Fruit fly (Drosophila melanogaster) whole organism, embryonic: ENCODE results near the gene CG11951.

Experiments
- Atf6 ChIP-seq: fragments of 200-800 bp; sonication (Bioruptor generic); IDR thresholded peaks from 2 replicates; pipeline ENCODE4 v1.3.6; 2022; ENCODE audit warnings: missing biosample characterization, missing genetic modification characterization
- Blimp-1 ChIP-seq: fragments of 200-800 bp; sonication (Bioruptor generic); optimal IDR thresholded peaks from 3 replicates; lab custom pipeline; 2018; ENCODE audit warnings: missing biosample characterization, missing genetic modification characterization, mild to moderate bottlenecking, moderate library complexity, missing genetic modification reagents
- CG10321 ChIP-seq: fragments of 200-800 bp; sonication (Bioruptor generic); IDR thresholded peaks from 2 replicates; pipeline ENCODE4 v1.3.6; 2022; ENCODE audit warnings: missing biosample characterization, missing genetic modification characterization
- CG10462 ChIP-seq: fragments of 200-800 bp; sonication (Bioruptor generic); optimal IDR thresholded peaks from 2 replicates; lab custom pipeline; 2016; ENCODE audit warnings: missing biosample characterization, missing genetic modification characterization
- CG11085 ChIP-seq: fragments of 200-800 bp; sonication (Bioruptor generic); IDR thresholded peaks from 2 replicates; pipeline ENCODE4 v1.3.6; 2022; ENCODE audit warnings: missing biosample characterization, missing genetic modification characterization
- CG12219 ChIP-seq: fragments of 200-800 bp; sonication (Bioruptor generic); optimal IDR thresholded peaks from 3 replicates; lab custom pipeline; 2018; ENCODE audit warnings: missing biosample characterization, mild to moderate bottlenecking, missing genetic modification characterization
- CG15269 ChIP-seq: fragments of 200-800 bp; sonication (Bioruptor generic); optimal IDR thresholded peaks from 2 replicates; lab custom pipeline; 2018; ENCODE audit warnings: missing biosample characterization, mild to moderate bottlenecking, missing genetic modification characterization, moderate library complexity
- CG17385 ChIP-seq: fragments of 200-800 bp; sonication (Bioruptor generic); optimal IDR thresholded peaks from 3 replicates; lab custom pipeline; 2018; ENCODE audit warnings: missing biosample characterization, mild to moderate bottlenecking, missing genetic modification characterization
- CG17802 ChIP-seq: fragments of 200-800 bp; sonication (Bioruptor generic); optimal IDR thresholded peaks from 2 replicates; lab custom pipeline; 2018; ENCODE audit warnings: missing biosample characterization, mild to moderate bottlenecking, missing genetic modification characterization, moderate library complexity
- CG17829 ChIP-seq: fragments of 200-800 bp; optimal IDR thresholded peaks from 2 replicates; lab custom pipeline; 2019; ENCODE audit warnings: missing biosample characterization, mild to moderate bottlenecking, missing genetic modification characterization, moderate library complexity
- CG2712 ChIP-seq: fragments of 200-800 bp; optimal IDR thresholded peaks from 3 replicates; lab custom pipeline; 2019; ENCODE audit warnings: missing biosample characterization, mild to moderate bottlenecking, missing genetic modification characterization, moderate library complexity
- CG30403 ChIP-seq: fragments of 200-800 bp; sonication (Bioruptor generic); optimal IDR thresholded peaks from 3 replicates; lab custom pipeline; 2016; ENCODE audit warnings: missing biosample characterization, missing genetic modification characterization
- CG3163 ChIP-seq: fragments of 200-800 bp; sonication (Bioruptor generic); optimal IDR thresholded peaks from 3 replicates; lab custom pipeline; 2016; ENCODE audit warnings: missing biosample characterization, missing genetic modification characterization
- CG3838 ChIP-seq: fragments of 200-800 bp; sonication (Bioruptor generic); optimal IDR thresholded peaks from 3 replicates; lab custom pipeline; 2016; ENCODE audit warnings: missing biosample characterization, missing genetic modification characterization
- CG4617 ChIP-seq: fragments of 200-800 bp; sonication (Bioruptor generic); optimal IDR thresholded peaks from 3 replicates; lab custom pipeline; 2016; ENCODE audit warnings: missing biosample characterization, missing genetic modification characterization, borderline replicate concordance
- CG6683 ChIP-seq: fragments of 200-800 bp; sonication (Bioruptor generic); optimal IDR thresholded peaks from 2 replicates; lab custom pipeline; 2017; ENCODE audit warnings: missing biosample characterization, mild to moderate bottlenecking, missing genetic modification characterization, missing genetic modification reagents
- CG7357 ChIP-seq: fragments of 200-800 bp; sonication (Bioruptor generic); IDR thresholded peaks from 3 replicates; pipeline ENCODE4 v1.3.6; 2022; ENCODE audit warnings: missing biosample characterization, missing genetic modification characterization
- CG7556 ChIP-seq: fragments of 200-800 bp; sonication (Bioruptor generic); optimal IDR thresholded peaks from 2 replicates; lab custom pipeline; 2017; ENCODE audit warnings: missing biosample characterization, mild to moderate bottlenecking, missing genetic modification characterization
- CG8924 ChIP-seq: fragments of 200-800 bp; optimal IDR thresholded peaks from 3 replicates; lab custom pipeline; 2019; ENCODE audit warnings: missing biosample characterization, mild to moderate bottlenecking, missing genetic modification characterization, moderate library complexity
- CG9609 ChIP-seq: fragments of 200-800 bp; sonication (Bioruptor generic); optimal IDR thresholded peaks from 3 replicates; lab custom pipeline; 2016; ENCODE audit warnings: missing biosample characterization, missing genetic modification characterization
- Dll ChIP-seq: fragments of 200-800 bp; sonication (Bioruptor generic); IDR thresholded peaks from 4 replicates; pipeline ENCODE4 v1.3.6; 2022; ENCODE audit warnings: missing biosample characterization, missing genetic modification characterization; ENCODE audit not compliant: partially characterized antibody
- Fer3 ChIP-seq: fragments of 200-800 bp; sonication (Bioruptor generic); optimal IDR thresholded peaks from 2 replicates; lab custom pipeline; 2018; ENCODE audit warnings: missing biosample characterization, mild to moderate bottlenecking, missing genetic modification characterization, moderate library complexity
- HHEX ChIP-seq: fragments of 200-800 bp; sonication (Bioruptor generic); optimal IDR thresholded peaks from 3 replicates; lab custom pipeline; 2017; ENCODE audit warnings: missing biosample characterization, mild to moderate bottlenecking, missing genetic modification characterization, missing genetic modification reagents
- Hmx ChIP-seq: fragments of 200-800 bp; sonication (Bioruptor generic); optimal IDR thresholded peaks from 2 replicates; lab custom pipeline; 2016; ENCODE audit warnings: missing biosample characterization, missing genetic modification characterization
- Hr51 ChIP-seq, 2 experiments: fragments of 200-800 bp; sonication (Bioruptor generic); optimal IDR thresholded peaks; 2 replicates in 1 of 2; 3 replicates in 1 of 2; lab custom pipeline; 2016 to 2018; ENCODE audit warnings: missing biosample characterization in 2 of 2, missing genetic modification characterization in 2 of 2, mild to moderate bottlenecking in 1 of 2, moderate library complexity in 1 of 2
- MTF-1 ChIP-seq: fragments of 200-800 bp; sonication (Bioruptor generic); optimal IDR thresholded peaks from 2 replicates; lab custom pipeline; 2018; ENCODE audit warnings: missing biosample characterization, mild to moderate bottlenecking, missing genetic modification characterization, borderline replicate concordance
- Max ChIP-seq: fragments of 200-800 bp; sonication (Bioruptor generic); optimal IDR thresholded peaks from 2 replicates; lab custom pipeline; 2016; ENCODE audit warnings: missing biosample characterization, mild to moderate bottlenecking, missing genetic modification characterization
- Nf-YA ChIP-seq: fragments of 200-800 bp; sonication (Bioruptor generic); IDR thresholded peaks from 2 replicates; pipeline ENCODE4 v1.3.6; 2022; ENCODE audit warnings: missing biosample characterization, missing genetic modification characterization
- Pdp1 ChIP-seq, 2 experiments: fragments of 200-800 bp; sonication (Bioruptor generic); optimal IDR thresholded peaks; 3 replicates each; lab custom pipeline; 2016; ENCODE audit warnings: missing biosample characterization in 2 of 2, missing genetic modification characterization in 2 of 2, mild to moderate bottlenecking in 1 of 2, moderate library complexity in 1 of 2
- Sox100B ChIP-seq: fragments of 200-800 bp; sonication (Bioruptor generic); optimal IDR thresholded peaks from 3 replicates; lab custom pipeline; 2018; ENCODE audit warnings: missing biosample characterization, mild to moderate bottlenecking, missing genetic modification characterization
- Taf1 ChIP-seq: fragments of 200-800 bp; sonication (Bioruptor generic); IDR thresholded peaks from 2 replicates; pipeline ENCODE4 v1.3.6; 2022; ENCODE audit warnings: missing biosample characterization, missing genetic modification characterization
- Trl ChIP-seq, 3 experiments: fragments of >200 bp in 2 of 3; fragments of 200-800 bp in 1 of 3; sonication (Bioruptor generic) in 1 of 3; optimal IDR thresholded peaks; 2 replicates in 1 of 3; 3 replicates in 2 of 3; lab custom pipeline; 2016 to 2017; ENCODE audit warnings: missing biosample characterization in 1 of 3, missing genetic modification characterization in 1 of 3
- Xbp1 ChIP-seq: fragments of 200-800 bp; sonication (Bioruptor generic); optimal IDR thresholded peaks from 3 replicates; lab custom pipeline; 2016; ENCODE audit warnings: missing biosample characterization, mild to moderate bottlenecking, missing genetic modification characterization
- YL-1 ChIP-seq: fragments of 200-800 bp; sonication (Bioruptor generic); optimal IDR thresholded peaks from 3 replicates; lab custom pipeline; 2017; ENCODE audit warnings: missing biosample characterization, mild to moderate bottlenecking, missing genetic modification characterization
- bsh ChIP-seq, 2 experiments: fragments of 200-800 bp; sonication (Bioruptor generic); optimal IDR thresholded peaks; 2 replicates each; lab custom pipeline; 2017 to 2018; ENCODE audit warnings: mild to moderate bottlenecking in 2 of 2, missing biosample characterization in 2 of 2, missing genetic modification characterization in 2 of 2, moderate library complexity in 1 of 2
- caup ChIP-seq: fragments of 200-800 bp; sonication (Bioruptor generic); optimal IDR thresholded peaks from 3 replicates; lab custom pipeline; 2017; ENCODE audit warnings: missing biosample characterization, mild to moderate bottlenecking, missing genetic modification characterization, moderate library complexity; ENCODE audit not compliant: severe bottlenecking
- ewg ChIP-seq: fragments of 200-800 bp; sonication (Bioruptor generic); optimal IDR thresholded peaks from 3 replicates; lab custom pipeline; 2017; ENCODE audit warnings: mild to moderate bottlenecking, missing biosample characterization, missing genetic modification reagents, missing genetic modification characterization
- gcm2 ChIP-seq: fragments of 200-800 bp; sonication (Bioruptor generic); optimal IDR thresholded peaks from 2 replicates; lab custom pipeline; 2016; ENCODE audit warnings: missing biosample characterization, missing genetic modification characterization
- jing ChIP-seq: fragments of 200-800 bp; sonication (Bioruptor generic); optimal IDR thresholded peaks from 2 replicates; lab custom pipeline; 2018; ENCODE audit warnings: missing biosample characterization, mild to moderate bottlenecking, missing genetic modification characterization
- kah ChIP-seq: fragments of 200-800 bp; sonication (Bioruptor generic); optimal IDR thresholded peaks from 2 replicates; lab custom pipeline; 2018; ENCODE audit warnings: missing biosample characterization, mild to moderate bottlenecking, missing genetic modification characterization
- lab ChIP-seq: fragments of 200-800 bp; sonication (Bioruptor generic); optimal IDR thresholded peaks from 3 replicates; lab custom pipeline; 2017; ENCODE audit warnings: missing biosample characterization, missing genetic modification characterization, mild to moderate bottlenecking, moderate library complexity, missing genetic modification reagents
- odd ChIP-seq: fragments of 200-800 bp; sonication (Bioruptor generic); optimal IDR thresholded peaks from 2 replicates; lab custom pipeline; 2017; ENCODE audit warnings: missing biosample characterization, mild to moderate bottlenecking, missing genetic modification characterization
- pho ChIP-seq: fragments of 200-800 bp; sonication (Bioruptor generic); optimal IDR thresholded peaks from 2 replicates; lab custom pipeline; 2016; ENCODE audit warnings: missing biosample characterization, missing genetic modification characterization
- row ChIP-seq: fragments of 200-800 bp; sonication (Bioruptor generic); IDR thresholded peaks from 3 replicates; pipeline ENCODE4 v1.3.6; 2022; ENCODE audit warnings: missing biosample characterization, missing genetic modification characterization
- sob ChIP-seq: fragments of 200-800 bp; sonication (Bioruptor generic); IDR thresholded peaks from 2 replicates; pipeline ENCODE4 v1.3.6; 2022; ENCODE audit warnings: missing biosample characterization, missing genetic modification characterization
- tgo ChIP-seq: fragments of 200-800 bp; sonication (Bioruptor generic); IDR thresholded peaks from 3 replicates; pipeline ENCODE4 v1.3.6; 2022; ENCODE audit warnings: missing biosample characterization, missing genetic modification characterization
- tio ChIP-seq: fragments of 200-800 bp; sonication (Bioruptor generic); optimal IDR thresholded peaks from 2 replicates; lab custom pipeline; 2017; ENCODE audit warnings: missing biosample characterization, missing genetic modification characterization, inconsistent platforms
- vvl ChIP-seq: fragments of 200-800 bp; sonication (Bioruptor generic); IDR thresholded peaks from 2 replicates; pipeline ENCODE4 v1.3.6; 2022; ENCODE audit warnings: missing biosample characterization, missing genetic modification characterization
- wdn ChIP-seq: fragments of 200-800 bp; sonication (Bioruptor generic); IDR thresholded peaks from 2 replicates; pipeline ENCODE4 v1.3.6; 2022; ENCODE audit warnings: missing biosample characterization, missing genetic modification characterization

The CG11951 gene

DNA sequence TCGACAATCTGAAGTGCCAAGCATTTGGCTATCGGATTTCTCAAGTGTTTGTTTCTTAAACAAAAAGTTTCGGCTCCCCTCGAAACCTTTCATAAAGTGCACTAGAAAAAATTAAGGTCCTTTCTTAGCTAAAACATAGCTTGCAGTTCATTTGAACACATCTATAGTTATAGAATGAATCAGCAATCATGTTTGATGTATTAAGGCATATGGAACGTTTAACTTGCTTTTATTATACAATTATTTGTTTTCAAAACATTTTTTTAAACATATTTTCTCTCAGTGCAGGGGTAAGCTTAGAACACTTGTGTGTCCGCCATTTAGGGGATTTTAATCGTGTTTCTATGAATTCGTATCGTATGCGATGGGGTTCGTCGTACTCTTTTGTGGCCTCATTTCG, 36.1 kb upstream of the CG11951 start (continued):
- TF ChIP-seq CG12219 (GFP tag; lab: Kevin White, UChicago): peak; percentile 66
- peak; percentile 76 for TF ChIP-seq CG8924
- peak; percentile 45 for TF ChIP-seq jing (GFP tag; lab: Kevin White, UChicago)
- TF ChIP-seq sob (GFP tag; lab: Robert Waterston, UW): peak; percentile 44; the same call in 1 of the 2 replicates
- peak; percentile 88 for TF ChIP-seq CG17829 (tag; lab: Kevin White, UChicago)
- TF ChIP-seq CG17802 (tag; lab: Kevin White, UChicago): peak; percentile 28
- TF ChIP-seq Xbp1 (GFP tag; lab: Kevin White, UChicago): peak; percentile 66
- peak; percentile 7 for TF ChIP-seq MTF-1 (GFP tag; lab: Kevin White, UChicago)
- peak; percentile 72 for TF ChIP-seq row (GFP tag; lab: Robert Waterston, UW)
- TF ChIP-seq Pdp1 (GFP tag; optimal IDR thresholded peaks at IDR 0.05; lab: Kevin White, UChicago): peak; percentile 52 to 57
- no peak for TF ChIP-seq CG6683 (GFP tag; lab: Kevin White, UChicago)
- peak; percentile 83 for TF ChIP-seq Blimp-1 (GFP tag; lab: Kevin White, UChicago)
- TF ChIP-seq Fer3: peak; percentile 53
- TF ChIP-seq YL-1 (GFP tag; lab: Kevin White, UChicago): no peak
- no peak for TF ChIP-seq Hmx (GFP tag; lab: Kevin White, UChicago)
- TF ChIP-seq CG2712 (tag; lab: Kevin White, UChicago): peak; percentile 83
- no peak for TF ChIP-seq Taf1 (GFP tag; lab: Robert Waterston, UW)
- peak; percentile 28 for TF ChIP-seq CG3838 (GFP tag; lab: Kevin White, UChicago)
- TF ChIP-seq Trl (optimal IDR thresholded peaks at IDR 0.05; lab: Kevin White, UChicago): no peak
- peak; percentile 14 for TF ChIP-seq Trl (GFP tag; optimal IDR thresholded peaks at IDR 0.05; lab: Kevin White, UChicago)
- peak; percentile 62 for TF ChIP-seq CG15269 (tag; lab: Kevin White, UChicago)
- TF ChIP-seq CG10462: no peak
- peak; percentile 17 for TF ChIP-seq CG9609 (GFP tag; lab: Kevin White, UChicago)
- peak; percentile 54 for TF ChIP-seq tio (GFP tag; lab: Kevin White, UChicago)
- TF ChIP-seq lab: peak; percentile 39
- TF ChIP-seq pho: peak; percentile 15
- peak; percentile 71 for TF ChIP-seq vvl
- peak; percentile 21 for TF ChIP-seq HHEX (GFP tag; lab: Kevin White, UChicago)
- peak; percentile 9 for TF ChIP-seq gcm2 (GFP tag; lab: Kevin White, UChicago)
- TF ChIP-seq wdn (GFP tag; lab: Robert Waterston, UW): no peak
- TF ChIP-seq CG17385: peak; percentile 60
- TF ChIP-seq odd (GFP tag; lab: Kevin White, UChicago): peak; percentile 48
- TF ChIP-seq CG11085 (GFP tag; lab: Robert Waterston, UW): no peak
- TF ChIP-seq CG7556: peak; percentile 47
- peak; percentile 46 for TF ChIP-seq Sox100B (GFP tag; lab: Kevin White, UChicago)
- TF ChIP-seq CG7357 (GFP tag; lab: Robert Waterston, UW): 0 out of 3 replicates have a peak, but pooled peaks have one; percentile 47
- peak; percentile 6 for TF ChIP-seq CG4617 (GFP tag; lab: Kevin White, UChicago)
- no peak for TF ChIP-seq Dll
- peak in 1 of 2 experiments; percentile 92 for TF ChIP-seq bsh (GFP tag; optimal IDR thresholded peaks at IDR 0.05; lab: Kevin White, UChicago)
- TF ChIP-seq Hr51 (GFP tag; optimal IDR thresholded peaks at IDR 0.05; lab: Kevin White, UChicago): peak in 1 of 2 experiments; percentile 63
- peak; percentile 37; the same call in 1 of the 2 replicates for TF ChIP-seq Nf-YA (GFP tag; lab: Robert Waterston, UW)
- peak; percentile 10 for TF ChIP-seq Max
- peak; percentile 6 for TF ChIP-seq kah (GFP tag; lab: Kevin White, UChicago)
- TF ChIP-seq Atf6 (GFP tag; lab: Robert Waterston, UW): peak; percentile 22; the same call in 1 of the 2 replicates
- peak; percentile 57 for TF ChIP-seq CG30403 (GFP tag; lab: Kevin White, UChicago)
- TF ChIP-seq tgo (GFP tag; lab: Robert Waterston, UW): peak; percentile 32; the same call in 1 of the 3 replicates
- no peak for TF ChIP-seq CG3163 (GFP tag; lab: Kevin White, UChicago)
- no peak for TF ChIP-seq CG10321 (GFP tag; lab: Robert Waterston, UW)
- TF ChIP-seq caup (GFP tag; lab: Kevin White, UChicago): peak; percentile 5
- peak; percentile 60 for TF ChIP-seq ewg (GFP tag; lab: Kevin White, UChicago)
